Fruit fly (Drosophila melanogaster) whole organism, pupa: ENCODE data around the gene CG16964.

ENCODE experiments used
- CG10348 ChIP-seq: fragments of 200-800 bp; sonication (Bioruptor generic); IDR thresholded peaks from 2 replicates; pipeline ENCODE4 v1.3.6; 2022; ENCODE audit warnings: missing biosample characterization, missing genetic modification characterization
- CG14655 ChIP-seq: fragments of 200-800 bp; sonication (Bioruptor generic); optimal IDR thresholded peaks from 3 replicates; lab custom pipeline; 2017; ENCODE audit warnings: mild to moderate bottlenecking, missing biosample characterization, missing genetic modification reagents, missing genetic modification characterization
- CG15710 ChIP-seq: fragments of 200-800 bp; sonication (Bioruptor generic); optimal IDR thresholded peaks from 2 replicates; lab custom pipeline; 2018; ENCODE audit warnings: missing biosample characterization, mild to moderate bottlenecking, missing genetic modification characterization, moderate library complexity
- CG17806 ChIP-seq: fragments of 200-800 bp; sonication (Bioruptor generic); optimal IDR thresholded peaks from 2 replicates; lab custom pipeline; 2018; ENCODE audit warnings: missing biosample characterization, mild to moderate bottlenecking, missing genetic modification characterization, moderate library complexity
- CG32121 ChIP-seq: fragments of 200-800 bp; sonication (Bioruptor generic); IDR thresholded peaks from 2 replicates; pipeline ENCODE4 v1.3.6; 2022; ENCODE audit warnings: missing biosample characterization, missing genetic modification characterization
- CG34367 ChIP-seq: fragments of 200-800 bp; sonication (Bioruptor generic); optimal IDR thresholded peaks from 2 replicates; lab custom pipeline; 2018; ENCODE audit warnings: missing biosample characterization, mild to moderate bottlenecking, missing genetic modification characterization
- CG4496 ChIP-seq: fragments of 200-800 bp; sonication (Bioruptor generic); IDR thresholded peaks from 3 replicates; pipeline ENCODE4 v1.3.6; 2022; ENCODE audit warnings: missing biosample characterization, missing genetic modification characterization
- CG8159 ChIP-seq: fragments of 200-800 bp; sonication (Bioruptor generic); optimal IDR thresholded peaks from 3 replicates; lab custom pipeline; 2018; ENCODE audit warnings: missing biosample characterization, mild to moderate bottlenecking, missing genetic modification characterization, moderate library complexity
- CG8301 ChIP-seq: fragments of 200-800 bp; sonication (Bioruptor generic); optimal IDR thresholded peaks from 2 replicates; lab custom pipeline; 2018; ENCODE audit warnings: missing biosample characterization, mild to moderate bottlenecking, missing genetic modification characterization
- Ets98B ChIP-seq: fragments of 200-800 bp; sonication (Bioruptor generic); IDR thresholded peaks from 2 replicates; pipeline ENCODE4 v1.3.6; 2022; ENCODE audit warnings: missing biosample characterization, missing genetic modification characterization
- Pif1A ChIP-seq: fragments of 200-800 bp; sonication (Bioruptor generic); optimal IDR thresholded peaks from 3 replicates; lab custom pipeline; 2016; ENCODE audit warnings: missing biosample characterization, missing genetic modification characterization
- Snoo ChIP-seq: fragments of 200-800 bp; sonication (Bioruptor generic); optimal IDR thresholded peaks from 3 replicates; lab custom pipeline; 2017; ENCODE audit warnings: missing biosample characterization, mild to moderate bottlenecking, missing genetic modification characterization, inconsistent platforms
- rn ChIP-seq: fragments of 200-800 bp; sonication (Bioruptor generic); IDR thresholded peaks from 2 replicates; pipeline ENCODE4 v1.3.6; 2022; ENCODE audit warnings: missing biosample characterization, missing genetic modification characterization

DNA sequence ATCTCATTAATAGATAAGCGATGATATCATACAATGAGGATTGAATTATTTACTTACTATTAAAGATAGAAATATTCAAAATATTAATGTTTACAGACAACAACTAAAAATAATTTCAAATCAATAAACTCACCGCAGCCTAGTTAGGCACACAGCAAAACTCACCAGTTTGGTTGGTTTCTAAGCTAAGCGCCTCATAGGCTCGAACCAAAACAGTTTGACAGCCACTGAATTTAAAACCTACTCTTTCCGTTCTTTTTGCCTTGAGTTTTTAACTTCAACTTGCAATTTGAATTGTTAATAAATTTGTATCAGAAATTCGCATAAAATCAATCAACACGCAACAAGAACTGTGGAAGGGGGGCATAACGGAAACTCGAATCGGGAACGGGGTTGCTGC is 738 bp downstream of the CG16964 start:
- no peak for TF ChIP-seq rn (GFP tag; lab: Robert Waterston, UW)
- TF ChIP-seq CG14655 (GFP tag; lab: Kevin White, UChicago) = no peak
- TF ChIP-seq Pif1A = no peak
- TF ChIP-seq CG15710 (tag; lab: Kevin White, UChicago) = no peak
- TF ChIP-seq CG10348 (GFP tag; lab: Robert Waterston, UW) = no peak
- TF ChIP-seq CG34367 (tag; lab: Kevin White, UChicago) = no peak
- no peak for TF ChIP-seq CG4496 (GFP tag; lab: Robert Waterston, UW)
- TF ChIP-seq CG17806 (tag; lab: Kevin White, UChicago) = no peak
- TF ChIP-seq Snoo (tag; lab: Kevin White, UChicago) = no peak
- TF ChIP-seq Ets98B (GFP tag; lab: Robert Waterston, UW) = no peak
- TF ChIP-seq CG8159 = no peak
- TF ChIP-seq CG32121 = no peak
- TF ChIP-seq CG8301 (tag; lab: Kevin White, UChicago) = no peak
